Fruit fly (Drosophila melanogaster) whole organism, pupa: Measurements from ENCODE around the gene Blm.

Experiments
- CG10348 ChIP-seq: fragments of 200-800 bp; sonication (Bioruptor generic); IDR thresholded peaks from 2 replicates; pipeline ENCODE4 v1.3.6; 2022; ENCODE audit warnings: missing biosample characterization, missing genetic modification characterization
- CG12605 ChIP-seq: fragments of 200-800 bp; sonication (Bioruptor generic); IDR thresholded peaks from 2 replicates; pipeline ENCODE4 v1.3.6; 2022; ENCODE audit warnings: missing biosample characterization, missing genetic modification characterization
- CG13204 ChIP-seq: fragments of 200-800 bp; sonication (Bioruptor generic); optimal IDR thresholded peaks from 2 replicates; lab custom pipeline; 2018; ENCODE audit warnings: missing biosample characterization, mild to moderate bottlenecking, missing genetic modification characterization, moderate library complexity
- CG14655 ChIP-seq: fragments of 200-800 bp; sonication (Bioruptor generic); optimal IDR thresholded peaks from 3 replicates; lab custom pipeline; 2017; ENCODE audit warnings: mild to moderate bottlenecking, missing biosample characterization, missing genetic modification reagents, missing genetic modification characterization
- CG15710 ChIP-seq: fragments of 200-800 bp; sonication (Bioruptor generic); optimal IDR thresholded peaks from 2 replicates; lab custom pipeline; 2018; ENCODE audit warnings: missing biosample characterization, mild to moderate bottlenecking, missing genetic modification characterization, moderate library complexity
- CG17806 ChIP-seq: fragments of 200-800 bp; sonication (Bioruptor generic); optimal IDR thresholded peaks from 2 replicates; lab custom pipeline; 2018; ENCODE audit warnings: missing biosample characterization, mild to moderate bottlenecking, missing genetic modification characterization, moderate library complexity
- CG32121 ChIP-seq: fragments of 200-800 bp; sonication (Bioruptor generic); IDR thresholded peaks from 2 replicates; pipeline ENCODE4 v1.3.6; 2022; ENCODE audit warnings: missing biosample characterization, missing genetic modification characterization
- CG34367 ChIP-seq: fragments of 200-800 bp; sonication (Bioruptor generic); optimal IDR thresholded peaks from 2 replicates; lab custom pipeline; 2018; ENCODE audit warnings: missing biosample characterization, mild to moderate bottlenecking, missing genetic modification characterization
- CG4496 ChIP-seq: fragments of 200-800 bp; sonication (Bioruptor generic); IDR thresholded peaks from 3 replicates; pipeline ENCODE4 v1.3.6; 2022; ENCODE audit warnings: missing biosample characterization, missing genetic modification characterization
- CG8159 ChIP-seq: fragments of 200-800 bp; sonication (Bioruptor generic); optimal IDR thresholded peaks from 3 replicates; lab custom pipeline; 2018; ENCODE audit warnings: missing biosample characterization, mild to moderate bottlenecking, missing genetic modification characterization, moderate library complexity
- CG8301 ChIP-seq: fragments of 200-800 bp; sonication (Bioruptor generic); optimal IDR thresholded peaks from 2 replicates; lab custom pipeline; 2018; ENCODE audit warnings: missing biosample characterization, mild to moderate bottlenecking, missing genetic modification characterization
- CG9948 ChIP-seq: fragments of 200-800 bp; sonication (Bioruptor generic); optimal IDR thresholded peaks from 2 replicates; lab custom pipeline; 2018; ENCODE audit warnings: missing biosample characterization, mild to moderate bottlenecking, missing genetic modification characterization, moderate library complexity
- D1 ChIP-seq: fragments of 200-800 bp; sonication (Bioruptor generic); optimal IDR thresholded peaks from 2 replicates; lab custom pipeline; 2018; ENCODE audit warnings: missing biosample characterization, mild to moderate bottlenecking, missing genetic modification characterization, moderate library complexity
- EcR ChIP-seq: fragments of 200-800 bp; sonication (Bioruptor generic); optimal IDR thresholded peaks from 3 replicates; lab custom pipeline; 2019; ENCODE audit warnings: missing biosample characterization, missing genetic modification characterization, mild to moderate bottlenecking, moderate library complexity, missing genetic modification reagents
- Ets98B ChIP-seq: fragments of 200-800 bp; sonication (Bioruptor generic); IDR thresholded peaks from 2 replicates; pipeline ENCODE4 v1.3.6; 2022; ENCODE audit warnings: missing biosample characterization, missing genetic modification characterization
- Pif1A ChIP-seq: fragments of 200-800 bp; sonication (Bioruptor generic); optimal IDR thresholded peaks from 3 replicates; lab custom pipeline; 2016; ENCODE audit warnings: missing biosample characterization, missing genetic modification characterization
- Pif1B ChIP-seq: fragments of 200-800 bp; sonication (Bioruptor generic); optimal IDR thresholded peaks from 3 replicates; lab custom pipeline; 2016; ENCODE audit warnings: missing biosample characterization, missing genetic modification characterization
- Snoo ChIP-seq: fragments of 200-800 bp; sonication (Bioruptor generic); optimal IDR thresholded peaks from 3 replicates; lab custom pipeline; 2017; ENCODE audit warnings: missing biosample characterization, mild to moderate bottlenecking, missing genetic modification characterization, inconsistent platforms
- fd96Ca ChIP-seq: fragments of 200-800 bp; sonication (Bioruptor generic); IDR thresholded peaks from 3 replicates; pipeline ENCODE4 v1.3.6; 2022; ENCODE audit warnings: missing biosample characterization, missing genetic modification characterization
- gl ChIP-seq: fragments of 200-800 bp; sonication (Bioruptor generic); optimal IDR thresholded peaks from 2 replicates; lab custom pipeline; 2018; ENCODE audit warnings: missing biosample characterization, mild to moderate bottlenecking, missing genetic modification characterization
- rn ChIP-seq: fragments of 200-800 bp; sonication (Bioruptor generic); IDR thresholded peaks from 2 replicates; pipeline ENCODE4 v1.3.6; 2022; ENCODE audit warnings: missing biosample characterization, missing genetic modification characterization

The Blm gene

dm6 chr3R:11778879-11779278 lies 37.3 kb upstream of the Blm start:
- TF ChIP-seq CG32121 (GFP tag; lab: Robert Waterston, UW) (peak; percentile 40; the same call in 1 of the 2 replicates), CG4496 (GFP tag; lab: Robert Waterston, UW) (peak; percentile 82), CG34367 (tag; lab: Kevin White, UChicago) (no peak), CG8159 (tag; lab: Kevin White, UChicago) (no peak), CG9948 (tag; lab: Kevin White, UChicago) (no peak), CG12605 (GFP tag; lab: Robert Waterston, UW) (0 out of 2 replicates have a peak, but pooled peaks have one; percentile 15), CG17806 (tag; lab: Kevin White, UChicago) (no peak), Ets98B (GFP tag; lab: Robert Waterston, UW) (peak; percentile 78), CG14655 (GFP tag; lab: Kevin White, UChicago) (no peak), CG15710 (no peak), CG10348 (no peak), rn (peak; percentile 6; the same call in 1 of the 2 replicates), fd96Ca (GFP tag; lab: Robert Waterston, UW) (peak; percentile 84)
- TF ChIP-seq, all 21 proteins: peak for 6

DNA sequence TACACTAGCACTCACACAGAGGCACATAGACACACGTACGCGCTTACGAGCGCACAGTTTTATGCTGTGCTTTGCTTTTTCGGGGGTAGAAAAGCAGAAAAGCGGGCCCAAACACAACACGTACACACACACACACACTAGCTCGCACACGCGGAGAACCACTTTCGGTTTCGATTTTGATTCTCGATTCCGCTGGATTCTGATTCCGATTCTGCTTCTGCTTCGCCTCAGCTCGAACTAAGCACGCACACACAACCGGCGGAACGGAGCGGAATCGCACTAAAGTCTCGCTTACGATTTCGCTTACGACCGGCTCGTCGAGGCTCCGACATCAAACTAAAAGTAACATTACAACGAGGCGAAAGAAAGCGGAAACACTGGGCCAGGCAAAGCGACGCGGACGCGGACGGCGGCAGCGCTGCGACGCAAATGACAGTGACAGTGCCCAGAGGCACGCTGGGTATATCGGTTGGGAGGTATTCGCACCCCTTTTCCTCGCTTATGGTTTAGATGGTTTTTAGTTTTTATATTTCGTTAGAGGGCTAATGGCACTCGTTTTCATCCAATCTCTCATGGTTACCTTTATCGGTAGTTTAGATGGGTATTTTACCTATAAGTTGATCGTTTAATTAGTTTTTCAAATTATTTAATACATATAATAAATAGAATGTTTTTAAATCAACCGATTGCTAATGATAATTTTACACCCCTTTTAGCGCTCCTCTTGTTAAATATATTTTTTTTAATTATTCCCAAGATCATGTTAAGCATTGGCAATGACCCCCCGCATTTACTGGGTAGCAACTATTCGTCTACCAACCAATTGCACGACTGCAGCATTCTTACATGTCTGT lies 36.7 kb upstream of the Blm start:
- TF ChIP-seq CG8159 (tag; lab: Kevin White, UChicago): peak; percentile 57
- peak; percentile 67 for TF ChIP-seq fd96Ca (GFP tag; lab: Robert Waterston, UW)
- 0 out of 2 replicates have a peak, but pooled peaks have one; percentile 5 for TF ChIP-seq CG10348
- TF ChIP-seq Pif1A (GFP tag; lab: Kevin White, UChicago): peak; percentile 47
- TF ChIP-seq rn: 0 out of 2 replicates have a peak, but pooled peaks have one; percentile 9
- TF ChIP-seq CG32121 (GFP tag; lab: Robert Waterston, UW): peak; percentile 57; the same call in 1 of the 2 replicates
- no peak for TF ChIP-seq CG17806 (tag; lab: Kevin White, UChicago)
- peak; percentile 64 for TF ChIP-seq CG12605 (GFP tag; lab: Robert Waterston, UW)
- peak; percentile 57 for TF ChIP-seq CG34367 (tag; lab: Kevin White, UChicago)
- TF ChIP-seq CG4496 (GFP tag; lab: Robert Waterston, UW): peak; percentile 44; the same call in 1 of the 3 replicates
- TF ChIP-seq CG14655 (GFP tag; lab: Kevin White, UChicago): peak; percentile 75
- peak; percentile 55 for TF ChIP-seq EcR (GFP tag; lab: Kevin White, UChicago)
- peak; percentile 72 for TF ChIP-seq CG15710
- TF ChIP-seq D1 (tag; lab: Kevin White, UChicago): no peak
- no peak for TF ChIP-seq CG8301 (tag; lab: Kevin White, UChicago)
- peak; percentile 72 for TF ChIP-seq Ets98B (GFP tag; lab: Robert Waterston, UW)
- TF ChIP-seq Pif1B (GFP tag; lab: Kevin White, UChicago): no peak
- TF ChIP-seq Snoo: peak; percentile 63
- TF ChIP-seq gl (tag; lab: Kevin White, UChicago): peak; percentile 27
- TF ChIP-seq CG13204 (GFP tag; lab: Kevin White, UChicago): peak; percentile 61
- peak; percentile 44 for TF ChIP-seq CG9948 (tag; lab: Kevin White, UChicago)

DNA sequence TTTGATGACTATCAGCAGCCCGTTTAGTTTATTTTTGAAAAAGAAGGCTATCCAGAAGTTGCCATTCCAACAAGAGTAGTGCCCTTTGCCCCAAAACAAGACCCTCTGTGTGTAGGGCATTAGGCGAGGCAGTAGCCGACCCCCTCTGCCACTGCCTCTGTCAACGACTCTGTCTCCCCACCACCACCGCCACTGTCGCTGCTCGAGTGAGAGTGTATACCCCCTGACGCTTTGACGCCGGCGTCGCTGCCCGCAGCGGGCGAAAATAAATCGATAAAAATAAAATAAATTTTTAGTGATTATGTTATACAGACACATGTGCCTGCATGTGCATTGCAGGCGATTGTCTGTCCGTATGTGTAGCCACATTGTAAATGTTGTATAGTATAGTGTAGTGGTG lies 35.5 kb upstream of the Blm start:
- TF ChIP-seq CG4496 (GFP tag; lab: Robert Waterston, UW): no peak; the same call in 1 of the 3 replicates
- TF ChIP-seq CG32121 (GFP tag; lab: Robert Waterston, UW): peak; percentile 58
- peak; percentile 39 for TF ChIP-seq CG13204 (GFP tag; lab: Kevin White, UChicago)
- no peak for TF ChIP-seq CG9948 (tag; lab: Kevin White, UChicago)
- TF ChIP-seq Pif1A (GFP tag; lab: Kevin White, UChicago): peak; percentile 26
- no peak for TF ChIP-seq CG8301 (tag; lab: Kevin White, UChicago)
- TF ChIP-seq Snoo: no peak
- TF ChIP-seq CG14655 (GFP tag; lab: Kevin White, UChicago): peak; percentile 8
- peak; percentile 44; the same call in 1 of the 2 replicates for TF ChIP-seq CG12605 (GFP tag; lab: Robert Waterston, UW)
- TF ChIP-seq CG10348: no peak
- no peak for TF ChIP-seq gl (tag; lab: Kevin White, UChicago)
- TF ChIP-seq CG34367 (tag; lab: Kevin White, UChicago): no peak
- TF ChIP-seq CG15710: no peak
- peak; percentile 50 for TF ChIP-seq EcR (GFP tag; lab: Kevin White, UChicago)
- TF ChIP-seq Pif1B (GFP tag; lab: Kevin White, UChicago): no peak
- TF ChIP-seq fd96Ca (GFP tag; lab: Robert Waterston, UW): no peak
- TF ChIP-seq rn: no peak
- peak; percentile 32; the same call in 1 of the 2 replicates for TF ChIP-seq Ets98B (GFP tag; lab: Robert Waterston, UW)
- TF ChIP-seq CG8159 (tag; lab: Kevin White, UChicago): no peak
- TF ChIP-seq D1 (tag; lab: Kevin White, UChicago): no peak
- TF ChIP-seq CG17806 (tag; lab: Kevin White, UChicago): no peak

DNA sequence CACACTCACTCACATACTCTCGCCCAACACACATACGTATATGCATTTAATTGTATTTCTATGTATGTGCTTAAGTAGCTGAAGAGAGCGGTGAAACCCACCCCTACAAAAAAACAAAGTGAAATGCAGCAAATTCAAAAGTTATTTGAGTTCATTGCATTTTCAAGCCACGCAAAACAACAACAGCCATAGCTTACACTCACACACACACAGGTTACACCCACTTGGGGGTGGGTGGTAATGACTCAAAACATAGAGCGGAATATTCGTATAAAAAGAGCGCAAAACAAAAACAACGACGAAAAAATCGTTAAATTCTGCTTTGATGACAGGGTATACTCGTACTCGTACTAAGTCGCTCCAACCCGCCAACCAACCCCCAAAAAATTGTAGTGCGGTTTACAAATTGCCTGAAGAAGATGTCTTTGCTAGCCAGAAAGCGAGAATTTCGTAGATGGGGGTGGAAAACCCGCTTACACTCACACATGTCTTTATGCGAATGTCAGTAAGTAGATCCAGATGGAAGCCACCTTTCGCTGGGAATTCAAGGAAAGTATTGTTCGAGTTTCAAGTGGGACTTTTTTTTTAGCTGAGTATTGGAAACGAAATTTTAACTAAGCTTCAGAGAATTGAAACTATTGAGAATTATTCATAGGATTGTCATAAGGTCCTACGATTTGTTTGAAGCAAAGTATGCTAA lies 34.6 kb upstream of the Blm start:
- TF ChIP-seq CG15710: no peak
- no peak for TF ChIP-seq rn
- TF ChIP-seq D1 (tag; lab: Kevin White, UChicago): no peak
- no peak for TF ChIP-seq CG17806 (tag; lab: Kevin White, UChicago)
- no peak for TF ChIP-seq CG13204 (GFP tag; lab: Kevin White, UChicago)
- TF ChIP-seq Pif1A (GFP tag; lab: Kevin White, UChicago): no peak
- no peak for TF ChIP-seq CG34367 (tag; lab: Kevin White, UChicago)
- TF ChIP-seq CG9948 (tag; lab: Kevin White, UChicago): no peak
- no peak for TF ChIP-seq Pif1B (GFP tag; lab: Kevin White, UChicago)
